Fruit fly (Drosophila melanogaster) whole organism, embryonic: ENCODE results near the gene Dop1R2.

Experiments
- Abd-B ChIP-seq: fragments of 200-800 bp; sonication (Bioruptor generic); optimal IDR thresholded peaks from 2 replicates; lab custom pipeline; 2018; ENCODE audit warnings: missing biosample characterization, mild to moderate bottlenecking, missing genetic modification characterization, moderate library complexity
- Adf1 ChIP-seq: fragments of 200-800 bp; sonication (Bioruptor generic); IDR thresholded peaks from 2 replicates; pipeline ENCODE4 v1.3.6; 2022; ENCODE audit warnings: missing biosample characterization, missing genetic modification characterization
- CG10431 ChIP-seq: fragments of 200-800 bp; sonication (Bioruptor generic); optimal IDR thresholded peaks from 3 replicates; lab custom pipeline; 2018; ENCODE audit warnings: missing biosample characterization, mild to moderate bottlenecking, missing genetic modification characterization
- CG10462 ChIP-seq: fragments of 200-800 bp; sonication (Bioruptor generic); optimal IDR thresholded peaks from 2 replicates; lab custom pipeline; 2016; ENCODE audit warnings: missing biosample characterization, missing genetic modification characterization
- CG11695 ChIP-seq: fragments of 200-800 bp; sonication (Bioruptor generic); IDR thresholded peaks from 3 replicates; pipeline ENCODE4 v1.3.6; 2022; ENCODE audit warnings: missing biosample characterization, missing genetic modification characterization
- CG12744 ChIP-seq: fragments of 200-800 bp; sonication (Bioruptor generic); optimal IDR thresholded peaks from 2 replicates; lab custom pipeline; 2016; ENCODE audit warnings: missing biosample characterization, missing genetic modification characterization
- CG13424 ChIP-seq: fragments of 200-800 bp; sonication (Bioruptor generic); optimal IDR thresholded peaks from 2 replicates; lab custom pipeline; 2019; ENCODE audit warnings: missing biosample characterization, mild to moderate bottlenecking, missing genetic modification characterization, moderate library complexity
- CG14667 ChIP-seq: fragments of 200-800 bp; sonication (Bioruptor generic); IDR thresholded peaks from 2 replicates; pipeline ENCODE4 v1.3.6; 2022; ENCODE audit warnings: missing biosample characterization, missing genetic modification characterization
- CG16815 ChIP-seq: fragments of 200-800 bp; sonication (Bioruptor generic); optimal IDR thresholded peaks from 3 replicates; lab custom pipeline; 2017; ENCODE audit warnings: missing biosample characterization, mild to moderate bottlenecking, missing genetic modification characterization
- CG17359 ChIP-seq: fragments of 200-800 bp; sonication (Bioruptor generic); optimal IDR thresholded peaks from 3 replicates; lab custom pipeline; 2018; ENCODE audit warnings: missing biosample characterization, mild to moderate bottlenecking, missing genetic modification characterization, moderate library complexity
- CG18011 ChIP-seq: fragments of 200-800 bp; sonication (Bioruptor generic); optimal IDR thresholded peaks from 2 replicates; lab custom pipeline; 2017; ENCODE audit warnings: missing biosample characterization, missing genetic modification characterization, mild to moderate bottlenecking, moderate library complexity, missing genotype
- CG18262 ChIP-seq: fragments of 200-800 bp; optimal IDR thresholded peaks from 3 replicates; lab custom pipeline; 2019; ENCODE audit warnings: missing biosample characterization, mild to moderate bottlenecking, missing genetic modification characterization, moderate library complexity
- CG2116 ChIP-seq: fragments of 200-800 bp; sonication (Bioruptor generic); optimal IDR thresholded peaks from 3 replicates; lab custom pipeline; 2018; ENCODE audit warnings: missing biosample characterization, mild to moderate bottlenecking, missing genetic modification characterization
- CG30431 ChIP-seq: fragments of 200-800 bp; sonication (Bioruptor generic); optimal IDR thresholded peaks from 2 replicates; lab custom pipeline; 2017; ENCODE audit warnings: missing biosample characterization, missing genetic modification characterization
- CG42726 ChIP-seq: fragments of 200-800 bp; sonication (Bioruptor generic); IDR thresholded peaks from 2 replicates; pipeline ENCODE4 v1.3.6; 2022; ENCODE audit warnings: missing biosample characterization, missing genetic modification characterization; ENCODE audit not compliant: partially characterized antibody
- CG4617 ChIP-seq: fragments of 200-800 bp; sonication (Bioruptor generic); optimal IDR thresholded peaks from 3 replicates; lab custom pipeline; 2016; ENCODE audit warnings: missing biosample characterization, missing genetic modification characterization, borderline replicate concordance
- CG4730 ChIP-seq: fragments of 200-800 bp; sonication (Bioruptor generic); IDR thresholded peaks from 2 replicates; pipeline ENCODE4 v1.3.6; 2022; ENCODE audit warnings: missing biosample characterization, missing genetic modification characterization
- CG4820 ChIP-seq: fragments of 200-800 bp; sonication (Bioruptor generic); optimal IDR thresholded peaks from 3 replicates; lab custom pipeline; 2016; ENCODE audit warnings: missing biosample characterization, missing genetic modification characterization
- CG7987 ChIP-seq: fragments of 200-800 bp; sonication (Bioruptor generic); optimal IDR thresholded peaks from 2 replicates; lab custom pipeline; 2018; ENCODE audit warnings: missing biosample characterization, mild to moderate bottlenecking, missing genetic modification characterization, moderate library complexity
- Dfd ChIP-seq, 2 experiments: fragments of >200 bp; optimal IDR thresholded peaks; 2 replicates each; lab custom pipeline; 2017; ENCODE audit warnings: missing biosample characterization in 2 of 2, missing genetic modification characterization in 2 of 2
- Dp ChIP-seq: fragments of 200-800 bp; sonication (Bioruptor generic); optimal IDR thresholded peaks from 2 replicates; lab custom pipeline; 2018; ENCODE audit warnings: missing biosample characterization, mild to moderate bottlenecking, missing genetic modification characterization, moderate library complexity
- Fer1 ChIP-seq: fragments of 200-800 bp; sonication (Bioruptor generic); optimal IDR thresholded peaks from 2 replicates; lab custom pipeline; 2017; ENCODE audit warnings: missing biosample characterization, mild to moderate bottlenecking, missing genetic modification characterization
- Kr ChIP-seq: fragments of 200-800 bp; sonication (Bioruptor generic); optimal IDR thresholded peaks from 2 replicates; lab custom pipeline; 2017; ENCODE audit warnings: missing biosample characterization, mild to moderate bottlenecking, missing genetic modification characterization
- Mad ChIP-seq: fragments of 200-800 bp; sonication (Bioruptor generic); optimal IDR thresholded peaks from 2 replicates; lab custom pipeline; 2016; ENCODE audit warnings: missing biosample characterization, missing genetic modification characterization
- NC2β ChIP-seq: fragments of 200-800 bp; sonication (Bioruptor generic); optimal IDR thresholded peaks from 2 replicates; lab custom pipeline; 2016; ENCODE audit warnings: missing biosample characterization, missing genetic modification characterization
- Nf-YC ChIP-seq: fragments of 200-800 bp; optimal IDR thresholded peaks from 3 replicates; lab custom pipeline; 2019; ENCODE audit warnings: missing biosample characterization, mild to moderate bottlenecking, missing genetic modification characterization, moderate library complexity
- Rx ChIP-seq: fragments of 200-800 bp; sonication (Bioruptor generic); IDR thresholded peaks from 2 replicates; pipeline ENCODE4 v1.3.6; 2022; ENCODE audit warnings: missing biosample characterization, missing genetic modification characterization
- Side ChIP-seq: fragments of 200-800 bp; sonication (Bioruptor generic); optimal IDR thresholded peaks from 2 replicates; lab custom pipeline; 2016; ENCODE audit warnings: missing biosample characterization, missing genetic modification characterization
- br ChIP-seq: fragments of >200 bp; optimal IDR thresholded peaks from 2 replicates; lab custom pipeline; 2017
- cas ChIP-seq: fragments of 200-800 bp; sonication (Bioruptor generic); IDR thresholded peaks from 2 replicates; pipeline ENCODE4 v1.3.6; 2022; ENCODE audit warnings: missing biosample characterization, missing genetic modification characterization
- cg ChIP-seq: fragments of 200-800 bp; sonication (Bioruptor generic); optimal IDR thresholded peaks from 3 replicates; lab custom pipeline; 2019; ENCODE audit warnings: missing biosample characterization, mild to moderate bottlenecking, missing genetic modification characterization, moderate library complexity
- crp ChIP-seq, 2 experiments: fragments of 200-800 bp; sonication (Bioruptor generic); optimal IDR thresholded peaks; 2 replicates in 1 of 2; 3 replicates in 1 of 2; lab custom pipeline; 2017; ENCODE audit warnings: missing biosample characterization in 2 of 2, missing genetic modification characterization in 2 of 2, mild to moderate bottlenecking in 1 of 2, moderate library complexity in 1 of 2
- da ChIP-seq: fragments of 200-800 bp; sonication (Bioruptor generic); optimal IDR thresholded peaks from 2 replicates; lab custom pipeline; 2016; ENCODE audit warnings: missing biosample characterization, missing genetic modification characterization
- dan ChIP-seq: fragments of 200-800 bp; sonication (Bioruptor generic); IDR thresholded peaks from 2 replicates; pipeline ENCODE4 v1.3.6; 2022; ENCODE audit warnings: missing biosample characterization, missing genetic modification characterization
- fd102C ChIP-seq: fragments of 200-800 bp; sonication (Bioruptor generic); optimal IDR thresholded peaks from 2 replicates; lab custom pipeline; 2018; ENCODE audit warnings: missing biosample characterization, mild to moderate bottlenecking, missing genetic modification characterization, moderate library complexity
- fd3F ChIP-seq: fragments of 200-800 bp; sonication (Bioruptor generic); optimal IDR thresholded peaks from 2 replicates; lab custom pipeline; 2018; ENCODE audit warnings: missing biosample characterization, mild to moderate bottlenecking, missing genetic modification characterization, moderate library complexity
- h ChIP-seq: fragments of >200 bp; optimal IDR thresholded peaks from 2 replicates; lab custom pipeline; 2017
- hbn ChIP-seq: fragments of 200-800 bp; sonication (Bioruptor generic); IDR thresholded peaks from 2 replicates; pipeline ENCODE4 v1.3.6; 2022; ENCODE audit warnings: missing biosample characterization, missing genetic modification characterization; ENCODE audit not compliant: partially characterized antibody
- jing ChIP-seq: fragments of 200-800 bp; sonication (Bioruptor generic); optimal IDR thresholded peaks from 2 replicates; lab custom pipeline; 2018; ENCODE audit warnings: missing biosample characterization, mild to moderate bottlenecking, missing genetic modification characterization
- jumu ChIP-seq: fragments of 200-800 bp; sonication (Bioruptor generic); optimal IDR thresholded peaks from 3 replicates; lab custom pipeline; 2016; ENCODE audit warnings: missing biosample characterization, missing genetic modification characterization
- ken ChIP-seq: fragments of 200-800 bp; sonication (Bioruptor generic); IDR thresholded peaks from 3 replicates; pipeline ENCODE4 v1.3.6; 2022; ENCODE audit warnings: missing biosample characterization, missing genetic modification characterization
- mld ChIP-seq: fragments of 200-800 bp; sonication (Bioruptor generic); IDR thresholded peaks from 3 replicates; pipeline ENCODE4 v1.3.6; 2022; ENCODE audit warnings: missing biosample characterization, missing genetic modification characterization; ENCODE audit not compliant: partially characterized antibody
- nom ChIP-seq: fragments of 200-800 bp; sonication (Bioruptor generic); optimal IDR thresholded peaks from 2 replicates; lab custom pipeline; 2017; ENCODE audit warnings: missing biosample characterization, missing genetic modification characterization, mild to moderate bottlenecking, moderate library complexity, missing genetic modification reagents
- onecut ChIP-seq: fragments of 200-800 bp; sonication (Bioruptor generic); IDR thresholded peaks from 2 replicates; pipeline ENCODE4 v1.3.6; 2022; ENCODE audit warnings: missing biosample characterization, missing genetic modification characterization
- peb ChIP-seq: fragments of 200-800 bp; sonication (Bioruptor generic); IDR thresholded peaks from 2 replicates; pipeline ENCODE4 v1.3.6; 2022; ENCODE audit warnings: missing biosample characterization, missing genetic modification characterization
- pum ChIP-seq: fragments of 200-800 bp; sonication (Bioruptor generic); optimal IDR thresholded peaks from 2 replicates; lab custom pipeline; 2016; ENCODE audit warnings: missing biosample characterization, missing genetic modification characterization
- pzg ChIP-seq: fragments of 200-800 bp; sonication (Bioruptor generic); optimal IDR thresholded peaks from 3 replicates; lab custom pipeline; 2018; ENCODE audit warnings: missing biosample characterization, mild to moderate bottlenecking, missing genetic modification characterization, moderate library complexity
- slbo ChIP-seq: fragments of 200-800 bp; sonication (Bioruptor generic); IDR thresholded peaks from 2 replicates; pipeline ENCODE4 v1.3.6; 2022; ENCODE audit warnings: missing biosample characterization, missing genetic modification characterization
- sna ChIP-seq: fragments of 200-800 bp; sonication (Bioruptor generic); IDR thresholded peaks from 2 replicates; pipeline ENCODE4 v1.3.6; 2022; ENCODE audit warnings: missing biosample characterization, missing genetic modification characterization; ENCODE audit not compliant: partially characterized antibody
- sqz ChIP-seq: fragments of 200-800 bp; sonication (Bioruptor generic); optimal IDR thresholded peaks from 3 replicates; lab custom pipeline; 2018; ENCODE audit warnings: missing biosample characterization, mild to moderate bottlenecking, missing genetic modification characterization
- trh ChIP-seq: fragments of 200-800 bp; sonication (Bioruptor generic); optimal IDR thresholded peaks from 2 replicates; lab custom pipeline; 2016; ENCODE audit warnings: missing biosample characterization, missing genetic modification characterization

Gene Dop1R2

DNA sequence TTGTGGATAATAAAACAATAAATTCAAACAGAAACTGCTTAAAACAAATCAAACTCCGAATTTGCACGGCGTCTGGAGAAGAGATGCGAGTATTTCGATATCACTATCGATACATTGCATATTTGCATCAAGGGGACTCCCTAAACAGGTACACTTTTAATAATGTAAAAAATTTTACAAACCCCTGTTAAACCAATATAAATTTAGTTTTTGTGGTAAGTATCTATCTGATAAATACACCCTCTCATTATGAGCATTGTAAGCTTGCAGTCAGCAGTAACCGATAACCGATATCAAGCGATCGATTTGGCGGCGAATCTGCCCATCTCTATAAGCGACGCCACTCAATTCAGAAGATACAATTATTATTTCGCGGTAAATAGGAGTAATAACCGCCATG, 15.5 kb upstream of the Dop1R2 start, which contains the start of the genes Bub3 and Cap-D2 (continued):
- no peak for TF ChIP-seq br (lab: Kevin White, UChicago)
- no peak for TF ChIP-seq CG18011 (GFP tag; lab: Kevin White, UChicago)
- peak; percentile 92 for TF ChIP-seq sna (GFP tag; lab: Robert Waterston, UW)
- peak; percentile 86 for TF ChIP-seq jumu (GFP tag; lab: Kevin White, UChicago)
- TF ChIP-seq Side (GFP tag; lab: Kevin White, UChicago): peak; percentile 79
- TF ChIP-seq CG17359: no peak
- TF ChIP-seq fd102C (GFP tag; lab: Kevin White, UChicago): no peak
- TF ChIP-seq CG10431 (GFP tag; lab: Kevin White, UChicago): no peak
- TF ChIP-seq CG14667 (GFP tag; lab: Robert Waterston, UW): peak; percentile 54
- TF ChIP-seq Mad (GFP tag; lab: Kevin White, UChicago): peak; percentile 61
- no peak for TF ChIP-seq fd3F (GFP tag; lab: Kevin White, UChicago)
- no peak for TF ChIP-seq Dfd (GFP tag; optimal IDR thresholded peaks at IDR 0.05; lab: Kevin White, UChicago)
- peak; percentile 25; the same call in 1 of the 2 replicates for TF ChIP-seq Adf1
- TF ChIP-seq Kr (GFP tag; lab: Kevin White, UChicago): no peak
- TF ChIP-seq Nf-YC (tag; lab: Kevin White, UChicago): no peak
- TF ChIP-seq CG12744: peak; percentile 53
- no peak for TF ChIP-seq dan (GFP tag; lab: Robert Waterston, UW)
- peak; percentile 76 for TF ChIP-seq CG2116 (GFP tag; lab: Kevin White, UChicago)
- TF ChIP-seq CG42726: 0 out of 2 replicates have a peak, but pooled peaks have one; percentile 12
- peak; percentile 21 for TF ChIP-seq CG30431 (GFP tag; lab: Kevin White, UChicago)
- peak; percentile 77 for TF ChIP-seq CG4820 (GFP tag; lab: Kevin White, UChicago)
- TF ChIP-seq da (GFP tag; lab: Kevin White, UChicago): no peak
- TF ChIP-seq cg (GFP tag; lab: Kevin White, UChicago): no peak
- TF ChIP-seq CG10462 (GFP tag; lab: Kevin White, UChicago): peak; percentile 35
- TF ChIP-seq pzg (GFP tag; lab: Kevin White, UChicago): peak; percentile 53
- TF ChIP-seq Dp (GFP tag; lab: Kevin White, UChicago): peak; percentile 59
- no peak for TF ChIP-seq h (lab: Kevin White, UChicago)
- 0 out of 3 replicates have a peak, but pooled peaks have one; percentile 40 for TF ChIP-seq CG11695
- TF ChIP-seq CG7987 (GFP tag; lab: Kevin White, UChicago): peak; percentile 13
- TF ChIP-seq nom (GFP tag; lab: Kevin White, UChicago): no peak
- no peak; the same call in 1 of the 2 replicates for TF ChIP-seq peb (GFP tag; lab: Robert Waterston, UW)
- TF ChIP-seq Fer1 (GFP tag; lab: Kevin White, UChicago): no peak
- TF ChIP-seq CG4617 (GFP tag; lab: Kevin White, UChicago): peak; percentile 71
- TF ChIP-seq pum (GFP tag; lab: Kevin White, UChicago): peak; percentile 66
- peak; percentile 67; the same call in 2 of the 3 replicates for TF ChIP-seq ken (GFP tag; lab: Robert Waterston, UW)
- peak; percentile 77 for TF ChIP-seq CG13424 (tag; lab: Kevin White, UChicago)
- TF ChIP-seq mld (GFP tag; lab: Robert Waterston, UW): no peak
- no peak for TF ChIP-seq CG18262 (tag; lab: Kevin White, UChicago)
- TF ChIP-seq CG16815: peak; percentile 11
- no peak for TF ChIP-seq cas
- peak; percentile 85 for TF ChIP-seq hbn
- TF ChIP-seq NC2β: peak; percentile 78
- peak; percentile 81 for TF ChIP-seq slbo (GFP tag; lab: Robert Waterston, UW)
- no peak for TF ChIP-seq onecut
- TF ChIP-seq sqz (GFP tag; lab: Kevin White, UChicago): no peak
- TF ChIP-seq jing (GFP tag; lab: Kevin White, UChicago): no peak
- TF ChIP-seq Abd-B (GFP tag; lab: Kevin White, UChicago): peak; percentile 69
- peak in 1 of 2 experiments; percentile 30 for TF ChIP-seq crp (GFP tag; optimal IDR thresholded peaks at IDR 0.05; lab: Kevin White, UChicago)
- peak; percentile 34; the same call in 1 of the 2 replicates for TF ChIP-seq Rx (GFP tag; lab: Robert Waterston, UW)
- TF ChIP-seq trh (GFP tag; lab: Kevin White, UChicago): no peak
- peak; percentile 8; the same call in 1 of the 2 replicates for TF ChIP-seq CG4730 (GFP tag; lab: Robert Waterston, UW)
